Fruit fly (Drosophila melanogaster): ENCODE data around the gene CG14683.
A peak's percentile ranks its signal among the peaks of the same experiment; 100 is the strongest.

CG14683 gene

DNA sequence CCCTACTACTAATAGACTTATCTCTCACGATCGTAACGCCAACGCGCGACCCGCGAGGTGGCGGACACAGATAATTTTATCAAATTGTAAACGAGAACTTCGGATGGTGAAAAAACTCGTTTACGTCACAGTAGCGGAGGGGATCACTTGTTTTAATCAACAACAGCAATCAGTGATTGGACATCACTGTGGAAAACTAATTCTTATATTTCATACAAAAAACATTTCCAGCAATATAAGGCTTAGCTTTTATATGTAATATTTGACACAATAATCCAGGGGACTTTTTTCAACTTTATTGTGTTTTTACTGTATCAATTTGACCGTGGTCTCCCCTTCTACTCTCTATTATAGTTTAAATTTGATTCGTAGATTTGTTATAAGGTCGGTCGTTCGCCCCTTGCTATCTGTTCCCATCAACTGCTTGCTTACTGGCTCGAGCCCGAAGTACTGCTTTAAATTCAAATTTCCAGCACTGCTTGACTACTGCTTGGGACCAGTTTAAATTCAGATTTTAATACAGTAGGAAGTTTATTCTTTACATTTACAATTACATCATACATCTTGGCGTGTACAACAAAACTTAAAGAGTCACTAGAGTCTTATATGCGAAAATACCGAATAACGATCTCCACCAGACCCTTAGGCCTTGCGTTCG, 19.1 kb upstream of the CG14683 start, which contains the start of gene CG6465 (continued):
- TF ChIP-seq CG10543 (GFP tag; optimal IDR thresholded peaks at IDR 0.05) (peak; percentile 52), HLH4C (GFP tag; IDR thresholded peaks at IDR 0.05; ENCODE audit: partially characterized antibody) (no peak; the same call in 2 of the 3 replicates), gce (GFP tag; IDR thresholded peaks at IDR 0.05) (peak; percentile 46; the same call in 1 of the 3 replicates), CG8388 (GFP tag; optimal IDR thresholded peaks at IDR 0.05) (no peak), Ets65A (GFP tag) (peak; percentile 73), CG13296 (GFP tag; optimal IDR thresholded peaks at IDR 0.05) (peak; percentile 9), CG7372 (GFP tag; IDR thresholded peaks at IDR 0.05) (0 out of 2 replicates have a peak, but pooled peaks have one; percentile 6), al (GFP tag; IDR thresholded peaks at IDR 0.05) (peak; percentile 34; the same call in 1 of the 2 replicates), CG12659 (GFP tag; optimal IDR thresholded peaks at IDR 0.05) (peak; percentile 8), scrt (GFP tag; optimal IDR thresholded peaks at IDR 0.05) (no peak), so (GFP tag; IDR thresholded peaks at IDR 0.05) (no peak), Hr51 (GFP tag; optimal IDR thresholded peaks at IDR 0.05) (no peak), Abd-B (GFP tag; optimal IDR thresholded peaks at IDR 0.05) (peak; percentile 57), CG11085 (GFP tag; IDR thresholded peaks at IDR 0.05) (no peak), CG32532 (GFP tag; IDR thresholded peaks at IDR 0.05) (0 out of 2 replicates have a peak, but pooled peaks have one; percentile 21), bowl (GFP tag; IDR thresholded peaks at IDR 0.05) (no peak), Ada2b (GFP tag; IDR thresholded peaks at IDR 0.05) (no peak), CG7745 (tag; optimal IDR thresholded peaks at IDR 0.05) (no peak), Ptx1 (GFP tag; IDR thresholded peaks at IDR 0.05) (peak; percentile 54), BEAF-32 (GFP tag; optimal IDR thresholded peaks at IDR 0.05) (peak; percentile 19), CG33213 (GFP tag; optimal IDR thresholded peaks at IDR 0.05) (peak; percentile 37), Hr39 (optimal IDR thresholded peaks at IDR 0.05) (no peak), Xrp1 (GFP tag; IDR thresholded peaks at IDR 0.05) (peak; percentile 32; the same call in 1 of the 2 replicates), grau (tag; optimal IDR thresholded peaks at IDR 0.05) (peak; percentile 81), GATAe (GFP tag; conservative IDR thresholded peaks at IDR 0.05) (0 out of 2 replicates have a peak, but pooled peaks have one; percentile 12), Dp (GFP tag; optimal IDR thresholded peaks at IDR 0.05) (peak; percentile 48), CG4282 (GFP tag; optimal IDR thresholded peaks at IDR 0.05) (peak; percentile 29), pros (GFP tag; optimal IDR thresholded peaks at IDR 0.05) (peak; percentile 47), Fer1 (GFP tag; optimal IDR thresholded peaks at IDR 0.05) (peak; percentile 36), cwo (GFP tag; optimal IDR thresholded peaks at IDR 0.05) (no peak), CG17361 (GFP tag; IDR thresholded peaks at IDR 0.05) (peak; percentile 39; the same call in 1 of the 3 replicates), inv (GFP tag; IDR thresholded peaks at IDR 0.05; ENCODE audit: partially characterized antibody) (peak; percentile 7; the same call in 1 of the 2 replicates), Optix (GFP tag; IDR thresholded peaks at IDR 0.05) (no peak), CG12071 (GFP tag; optimal IDR thresholded peaks at IDR 0.05) (no peak), Gsc (GFP tag; IDR thresholded peaks at IDR 0.05) (no peak), D19A (tag; optimal IDR thresholded peaks at IDR 0.05) (no peak), E2f1 (GFP tag; IDR thresholded peaks at IDR 0.05) (0 out of 2 replicates have a peak, but pooled peaks have one; percentile 44), CG3281 (GFP tag; optimal IDR thresholded peaks at IDR 0.05) (peak; percentile 25), CG10267 (tag; optimal IDR thresholded peaks at IDR 0.05) (peak; percentile 17)

All from whole organism, embryonic.